Fruit fly (Drosophila melanogaster) whole organism, adult: ENCODE data around the gene CG6686.

Source experiments
- CG12768 ChIP-seq: fragments of 200-800 bp; sonication (Bioruptor generic); optimal IDR thresholded peaks from 2 replicates; lab custom pipeline; 2017; ENCODE audit warnings: missing biosample characterization, missing genetic modification characterization, mild to moderate bottlenecking, moderate library complexity, missing genetic modification reagents
- bab1 ChIP-seq: fragments of 200-800 bp; sonication (Bioruptor generic); optimal IDR thresholded peaks from 3 replicates; lab custom pipeline; 2019; ENCODE audit warnings: missing biosample characterization, mild to moderate bottlenecking, missing genetic modification characterization, moderate library complexity

dm6 chr2L:12025505-12025904, 37.7 kb upstream of the CG6686 start:
- TF ChIP-seq bab1 (GFP tag; lab: Kevin White, UChicago) (no peak), CG12768 (GFP tag; lab: Kevin White, UChicago) (peak; percentile 6)
